Fruit fly (Drosophila melanogaster) S2 (cell line): ENCODE data around the gene Osi18.

Source experiments
- CG8478 ChIP-seq: fragments of >200 bp; optimal IDR thresholded peaks from 2 replicates; lab custom pipeline; 2018
- CTCF ChIP-seq, 2 experiments: fragments of >200 bp; optimal IDR thresholded peaks; 2 replicates each; lab custom pipeline; 2018

Osi18 gene

DNA sequence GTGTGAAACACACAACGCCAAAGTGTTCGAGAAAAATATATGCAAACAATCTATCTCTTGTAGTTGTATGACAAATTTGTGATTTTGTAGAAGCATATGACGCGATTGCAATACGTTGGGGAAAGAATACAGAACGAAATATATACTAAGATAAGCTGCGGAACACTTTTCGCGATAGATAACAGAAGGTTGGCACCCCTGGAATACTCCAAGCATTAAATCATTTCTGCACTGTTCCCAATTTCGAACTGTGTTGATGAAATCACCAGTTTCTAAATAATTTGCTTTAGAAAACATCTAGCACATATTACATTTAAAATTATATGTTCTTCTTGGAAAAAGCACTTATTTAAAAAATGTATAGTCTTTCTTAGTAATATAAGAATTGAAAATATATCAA lies 24.4 kb downstream of the Osi18 start:
- TF ChIP-seq CG8478 (lab: Kevin White, UChicago): no peak
- TF ChIP-seq CTCF (optimal IDR thresholded peaks at IDR 0.05; lab: Kevin White, UChicago): no peak

DNA sequence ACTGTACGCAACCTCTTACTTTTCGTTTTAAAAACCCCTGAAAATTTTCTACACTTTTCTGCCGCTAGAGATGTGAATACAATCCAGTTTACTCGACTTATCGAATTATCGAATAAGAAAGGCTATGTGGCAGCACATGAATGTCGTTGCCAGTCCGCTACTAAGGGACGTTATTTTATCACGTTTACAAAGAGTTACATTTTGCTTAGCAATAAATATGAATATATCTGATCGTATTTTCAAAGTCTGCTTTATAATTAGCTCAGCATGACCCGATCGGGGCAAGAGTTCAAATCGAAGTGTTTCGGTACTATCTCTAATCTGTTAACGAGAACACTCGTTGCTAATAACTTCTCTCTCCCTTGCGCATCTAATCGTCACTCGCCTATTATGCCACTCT lies 38.1 kb downstream of the Osi18 start, which contains the start of gene CG42724:
TSS of gene CG42724 (minus strand) at position 189 of the 400 bp plus-strand sequence.
- TF ChIP-seq CTCF (optimal IDR thresholded peaks at IDR 0.05; lab: Kevin White, UChicago): peak in 1 of 2 experiments; percentile 9
- no peak for TF ChIP-seq CG8478 (lab: Kevin White, UChicago)

DNA sequence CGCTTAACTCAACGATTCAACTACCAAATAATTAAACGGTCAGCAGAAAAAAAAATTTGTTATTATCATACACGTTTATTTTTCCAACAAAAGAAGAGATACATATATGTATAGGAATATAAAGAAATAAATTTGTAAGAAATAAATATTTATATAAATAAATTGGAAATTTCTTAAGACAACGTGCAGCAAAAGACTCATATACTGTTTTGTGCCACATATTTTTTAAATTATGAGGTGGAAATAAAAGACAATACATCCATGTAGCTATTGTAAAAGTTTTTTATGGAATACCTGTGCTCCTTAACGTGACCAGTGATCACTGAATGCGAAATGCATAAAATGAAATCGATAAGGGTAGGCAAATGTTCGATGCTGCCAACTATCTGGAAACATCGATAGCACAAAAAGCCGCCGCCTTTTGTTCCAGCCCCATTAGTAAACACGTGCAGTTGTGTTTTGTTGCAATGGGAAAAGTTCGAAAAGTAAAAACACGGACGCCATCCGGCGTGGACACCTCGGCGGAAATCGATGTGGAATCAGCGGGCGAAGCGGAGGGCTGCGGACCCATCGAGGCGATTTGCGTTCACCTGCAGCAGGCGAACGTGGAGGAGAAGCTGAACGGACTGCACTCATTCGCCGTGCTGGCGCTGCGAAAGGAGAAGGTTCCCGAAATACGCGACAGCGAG lies 38.6 kb downstream of the Osi18 start, which contains the start of gene CG10286:
TSS of gene CG10286 (plus strand) at position 416 of the 689 bp plus-strand sequence.
- TF ChIP-seq CTCF (optimal IDR thresholded peaks at IDR 0.05; lab: Kevin White, UChicago) (peak in 1 of 2 experiments; percentile 18), CG8478 (lab: Kevin White, UChicago) (no peak)

DNA sequence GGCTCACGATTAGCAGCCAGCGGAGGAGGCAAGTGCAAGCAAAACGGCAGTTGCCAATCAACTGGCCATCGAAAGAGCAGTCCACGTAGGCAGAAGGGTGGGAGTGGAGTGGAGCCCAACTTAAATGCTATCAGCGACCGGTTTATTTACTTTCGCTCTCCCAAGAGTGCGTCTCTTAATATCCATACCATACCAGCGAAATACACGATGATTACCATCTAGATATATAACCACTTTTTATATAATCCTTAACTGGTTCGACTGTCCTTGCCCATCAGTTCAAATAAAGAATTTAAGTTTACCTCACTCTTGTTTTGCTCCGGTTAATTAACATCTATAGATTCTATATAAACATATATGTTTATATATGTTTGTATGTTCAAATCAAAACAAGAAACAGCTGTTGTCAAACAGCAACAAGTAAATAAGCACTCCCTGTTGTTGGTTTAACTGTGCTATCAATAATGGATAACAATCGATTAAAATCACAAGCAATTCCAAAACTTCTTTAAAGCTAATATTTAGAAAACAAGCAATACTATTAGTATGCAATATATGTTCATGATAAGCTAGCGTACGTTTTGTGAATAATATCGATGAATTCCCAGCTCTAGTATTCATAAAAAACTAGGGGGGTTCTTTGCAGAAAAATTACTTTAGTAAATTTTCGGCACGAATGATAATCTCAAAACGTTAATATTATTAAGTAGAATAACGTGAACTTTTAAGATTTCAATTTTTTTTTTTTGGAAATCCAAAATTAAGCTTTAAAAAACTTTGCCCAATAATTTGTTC lies 43.7 kb downstream of the Osi18 start:
- no peak for TF ChIP-seq CTCF (optimal IDR thresholded peaks at IDR 0.05; lab: Kevin White, UChicago)

DNA sequence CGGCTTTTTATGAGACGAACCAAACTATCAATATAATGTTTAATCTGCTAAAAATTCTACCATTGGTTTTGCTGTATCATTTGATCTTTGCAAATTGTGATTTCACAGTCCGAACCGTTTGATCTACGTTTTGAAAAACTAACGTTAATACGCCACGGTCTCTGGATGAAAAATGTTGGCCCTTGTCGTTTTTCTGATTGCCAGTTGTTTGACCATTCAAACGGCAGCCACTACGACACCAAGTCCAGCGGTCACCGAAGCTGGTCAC lies 44.2 kb downstream of the Osi18 start, which contains the start of gene CG42564:
TSS of gene CG42564 (plus strand) at position 169 of the 268 bp plus-strand sequence.
- no peak for TF ChIP-seq CG8478 (lab: Kevin White, UChicago)
- TF ChIP-seq CTCF (optimal IDR thresholded peaks at IDR 0.05; lab: Kevin White, UChicago): no peak

DNA sequence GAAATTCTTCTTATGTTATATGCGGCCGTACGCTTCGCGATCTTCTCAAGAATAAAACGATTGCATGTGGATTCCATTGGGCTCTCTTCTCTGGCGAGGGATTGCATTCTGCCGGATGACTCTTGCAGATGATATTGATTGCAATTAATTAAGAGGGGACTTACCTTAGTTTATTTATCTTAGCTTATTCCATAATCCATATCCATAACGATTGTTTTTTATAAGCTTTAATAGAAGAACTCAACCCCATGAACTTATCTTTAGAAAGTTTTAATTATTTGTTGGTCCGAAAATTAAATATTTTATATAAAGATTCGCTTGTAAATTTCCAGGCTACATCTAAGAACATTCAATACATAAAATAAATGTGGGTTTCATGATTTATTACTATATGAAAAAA lies 45.9 kb downstream of the Osi18 start, which contains the start of gene CRAT:
TSS of gene CRAT (minus strand) at position 101 of the 400 bp plus-strand sequence.
- no peak for TF ChIP-seq CTCF (optimal IDR thresholded peaks at IDR 0.05; lab: Kevin White, UChicago)
- no peak for TF ChIP-seq CG8478 (lab: Kevin White, UChicago)

DNA sequence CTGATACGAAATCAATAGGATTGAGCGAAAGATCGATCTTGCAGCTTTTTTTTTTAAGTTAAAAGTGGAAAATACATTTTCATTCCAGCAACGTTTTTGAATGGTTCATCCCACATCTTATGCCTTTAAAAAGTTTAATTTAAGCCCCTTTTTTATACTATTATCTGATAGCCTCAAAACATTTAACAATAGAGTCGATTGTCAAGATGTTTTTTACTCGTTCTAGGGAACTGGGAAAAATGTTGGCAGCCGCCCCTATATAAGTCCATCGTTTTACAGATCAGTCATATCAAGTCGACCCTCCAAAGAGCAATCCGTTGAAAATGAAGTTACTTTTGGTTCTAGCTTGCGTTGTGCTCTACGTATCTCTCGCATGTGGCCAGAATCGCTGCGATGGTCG lies 47.4 kb downstream of the Osi18 start, which contains the start of gene CG42537:
TSS of gene CG42537 (plus strand) at position 301 of the 400 bp plus-strand sequence.
- TF ChIP-seq CTCF (optimal IDR thresholded peaks at IDR 0.05; lab: Kevin White, UChicago) (no peak), CG8478 (lab: Kevin White, UChicago) (no peak)

DNA sequence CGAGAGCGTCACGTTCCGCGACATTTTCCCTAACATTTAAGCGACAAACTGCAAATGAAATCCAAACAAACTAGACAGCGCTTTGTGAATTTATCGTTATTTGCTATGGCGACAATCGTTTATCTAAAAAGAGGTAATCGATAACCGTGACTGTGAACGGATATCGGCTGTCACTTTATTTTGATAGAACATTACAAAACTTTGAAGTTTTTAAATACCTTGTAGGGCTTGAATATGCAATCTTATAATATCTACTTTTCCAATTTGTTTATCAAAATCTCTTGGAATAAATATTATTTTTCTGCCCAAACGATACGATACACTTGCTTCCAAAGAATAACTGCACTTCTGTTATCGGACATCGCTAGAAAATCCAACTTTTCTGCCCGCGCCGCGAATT lies 50.1 kb downstream of the Osi18 start, which contains the start of the genes CG1024 and TfIIFalpha:
TSS of gene CG1024 (minus strand) at position 200 of the 400 bp plus-strand sequence.
TSS of gene TfIIFalpha (plus strand) at position 339 of the 400 bp plus-strand sequence.
- no peak for TF ChIP-seq CG8478 (lab: Kevin White, UChicago)
- no peak for TF ChIP-seq CTCF (optimal IDR thresholded peaks at IDR 0.05; lab: Kevin White, UChicago)
